Worm (Caenorhabditis elegans) whole organism, early embryonic: ENCODE measurements around the gene Y39A3CL.7.

ENCODE experiments used
- B0310.2 ChIP-seq: sonication (generic microtip); optimal IDR thresholded peaks from 2 replicates; lab custom pipeline; 2016; ENCODE audit warnings: mild to moderate bottlenecking, missing genetic modification characterization, missing compliant biosample characterization
- F13C5.2 ChIP-seq: sonication (generic microtip); optimal IDR thresholded peaks from 2 replicates; lab custom pipeline; 2017; ENCODE audit warnings: mild to moderate bottlenecking, missing genetic modification characterization, inconsistent platforms, missing compliant biosample characterization
- ama-1 ChIP-seq: fragments of 150-350 bp; optimal IDR thresholded peaks from 2 replicates; lab custom pipeline; 2014
- ceh-13 ChIP-seq: fragments of 200-800 bp; sonication (Bioruptor generic); optimal IDR thresholded peaks from 2 replicates; lab custom pipeline; 2018; ENCODE audit warnings: mild to moderate bottlenecking, missing genetic modification characterization, missing compliant biosample characterization
- flt-1 ChIP-seq: fragments of 200-800 bp; sonication (Bioruptor generic); IDR thresholded peaks from 2 replicates; pipeline ENCODE4 v1.3.6; 2022; ENCODE audit warnings: missing genetic modification characterization, missing compliant biosample characterization
- hmg-4 ChIP-seq: fragments of 200-800 bp; sonication (Bioruptor generic); optimal IDR thresholded peaks from 2 replicates; lab custom pipeline; 2018; ENCODE audit warnings: mild to moderate bottlenecking, missing genetic modification characterization, missing compliant biosample characterization
- pes-1 ChIP-seq: fragments of 200-800 bp; sonication (Bioruptor generic); IDR thresholded peaks from 2 replicates; pipeline ENCODE4 v1.3.6; 2022; ENCODE audit warnings: missing genetic modification reagents, missing genetic modification characterization, missing compliant biosample characterization
- scrt-1 ChIP-seq: fragments of 200-800 bp; sonication (Bioruptor generic); IDR thresholded peaks from 2 replicates; pipeline ENCODE4 v1.3.6; 2022; ENCODE audit warnings: missing genetic modification characterization, missing compliant biosample characterization

- TF ChIP-seq B0310.2 (tag; lab: Kevin White, UChicago), result no peak
- TF ChIP-seq ama-1 (lab: Kevin White, UChicago), result no peak
- no peak for TF ChIP-seq flt-1 (GFP tag; lab: Robert Waterston, UW)
- no peak for TF ChIP-seq hmg-4
- no peak for TF ChIP-seq pes-1 (GFP tag; lab: Robert Waterston, UW)
- no peak for TF ChIP-seq F13C5.2
- no peak for TF ChIP-seq scrt-1 (GFP tag; lab: Robert Waterston, UW)
- no peak for TF ChIP-seq ceh-13 (GFP tag; lab: Kevin White, UChicago)
Measured at ce11 chrIII:1785776-1786175, 38.9 kb upstream of the Y39A3CL.7 start.
